Fruit fly (Drosophila melanogaster) whole organism, embryonic: ENCODE measurements around the gene CCDC53.

Source experiments
- Bteb2 ChIP-seq: fragments of 200-800 bp; sonication (Bioruptor generic); optimal IDR thresholded peaks from 2 replicates; lab custom pipeline; 2016; ENCODE audit warnings: missing biosample characterization, missing genetic modification characterization
- C15 ChIP-seq: fragments of 200-800 bp; sonication (Bioruptor generic); IDR thresholded peaks from 3 replicates; pipeline ENCODE4 v1.3.6; 2022; ENCODE audit warnings: missing biosample characterization, missing genetic modification characterization
- CG1024 ChIP-seq: fragments of 200-800 bp; sonication (Bioruptor generic); IDR thresholded peaks from 2 replicates; pipeline ENCODE4 v1.3.6; 2022; ENCODE audit warnings: missing biosample characterization, missing genetic modification characterization
- CG10274 ChIP-seq: fragments of 200-800 bp; sonication (Bioruptor generic); optimal IDR thresholded peaks from 3 replicates; lab custom pipeline; 2017; ENCODE audit warnings: missing biosample characterization, mild to moderate bottlenecking, missing genetic modification characterization
- CG11696 ChIP-seq: fragments of 200-800 bp; sonication (Bioruptor generic); IDR thresholded peaks from 2 replicates; pipeline ENCODE4 v1.3.6; 2022; ENCODE audit warnings: missing biosample characterization, missing genetic modification characterization
- CG1233 ChIP-seq: fragments of 200-800 bp; sonication (Bioruptor generic); optimal IDR thresholded peaks from 4 replicates; lab custom pipeline; 2018; ENCODE audit warnings: missing biosample characterization, mild to moderate bottlenecking, missing genetic modification characterization
- CG13123 ChIP-seq: fragments of 200-800 bp; sonication (Bioruptor generic); optimal IDR thresholded peaks from 2 replicates; lab custom pipeline; 2016; ENCODE audit warnings: missing biosample characterization, missing genetic modification characterization
- CG13424 ChIP-seq: fragments of 200-800 bp; sonication (Bioruptor generic); optimal IDR thresholded peaks from 2 replicates; lab custom pipeline; 2019; ENCODE audit warnings: missing biosample characterization, mild to moderate bottlenecking, missing genetic modification characterization, moderate library complexity
- CG14860 ChIP-seq: fragments of 200-800 bp; sonication (Bioruptor generic); IDR thresholded peaks from 3 replicates; pipeline ENCODE4 v1.3.6; 2022; ENCODE audit warnings: missing biosample characterization, missing genetic modification characterization; ENCODE audit not compliant: partially characterized antibody
- CG15011 ChIP-seq: fragments of 200-800 bp; sonication (Bioruptor generic); optimal IDR thresholded peaks from 3 replicates; lab custom pipeline; 2018; ENCODE audit warnings: missing biosample characterization, mild to moderate bottlenecking, missing genetic modification characterization
- CG1602 ChIP-seq: fragments of 200-800 bp; sonication (Bioruptor generic); optimal IDR thresholded peaks from 3 replicates; lab custom pipeline; 2016; ENCODE audit warnings: missing biosample characterization, missing genetic modification characterization
- CG17186 ChIP-seq: fragments of 200-800 bp; sonication (Bioruptor generic); optimal IDR thresholded peaks from 3 replicates; lab custom pipeline; 2017; ENCODE audit warnings: missing biosample characterization, missing genetic modification reagents, missing genetic modification characterization
- CG17361 ChIP-seq: fragments of 200-800 bp; sonication (Bioruptor generic); IDR thresholded peaks from 3 replicates; pipeline ENCODE4 v1.3.6; 2022; ENCODE audit warnings: missing biosample characterization, missing genetic modification characterization
- CG31224 ChIP-seq: fragments of 200-800 bp; sonication (Bioruptor generic); IDR thresholded peaks from 2 replicates; pipeline ENCODE4 v1.3.6; 2022; ENCODE audit warnings: missing biosample characterization, missing genetic modification characterization
- CG32772 ChIP-seq: fragments of 200-800 bp; sonication (Bioruptor generic); IDR thresholded peaks from 2 replicates; pipeline ENCODE4 v1.3.6; 2022; ENCODE audit warnings: missing biosample characterization, missing genetic modification characterization
- CG34376 ChIP-seq: fragments of 200-800 bp; sonication (Bioruptor generic); optimal IDR thresholded peaks from 2 replicates; lab custom pipeline; 2018; ENCODE audit warnings: missing biosample characterization, mild to moderate bottlenecking, missing genetic modification characterization
- CG3726 ChIP-seq: fragments of 200-800 bp; sonication (Bioruptor generic); IDR thresholded peaks from 3 replicates; pipeline ENCODE4, ENCODE4 v1.3.6; 2022; ENCODE audit warnings: missing biosample characterization, missing genetic modification characterization
- CG4360 ChIP-seq: fragments of 200-800 bp; sonication (Bioruptor generic); IDR thresholded peaks from 2 replicates; pipeline ENCODE4 v1.3.6; 2022; ENCODE audit warnings: missing biosample characterization, missing genetic modification characterization
- CG4424 ChIP-seq: fragments of 200-800 bp; sonication (Bioruptor generic); optimal IDR thresholded peaks from 3 replicates; lab custom pipeline; 2016; ENCODE audit warnings: missing biosample characterization, missing genetic modification characterization
- CG6689 ChIP-seq: fragments of 200-800 bp; sonication (Bioruptor generic); IDR thresholded peaks from 2 replicates; pipeline ENCODE4 v1.3.6; 2022; ENCODE audit warnings: missing biosample characterization, missing genetic modification characterization
- CG7786 ChIP-seq: fragments of 200-800 bp; sonication (Bioruptor generic); optimal IDR thresholded peaks from 2 replicates; lab custom pipeline; 2016; ENCODE audit warnings: missing biosample characterization, missing genetic modification characterization
- CG9876 ChIP-seq: fragments of 200-800 bp; sonication (Bioruptor generic); optimal IDR thresholded peaks from 2 replicates; lab custom pipeline; 2016; ENCODE audit warnings: missing biosample characterization, missing genetic modification characterization
- Dad ChIP-seq: fragments of 200-800 bp; sonication (Bioruptor generic); optimal IDR thresholded peaks from 3 replicates; lab custom pipeline; 2016; ENCODE audit warnings: missing biosample characterization, missing genetic modification characterization
- Deaf1 ChIP-seq: fragments of 200-800 bp; optimal IDR thresholded peaks from 3 replicates; lab custom pipeline; 2019; ENCODE audit warnings: missing biosample characterization, mild to moderate bottlenecking, missing genetic modification characterization, moderate library complexity
- Ets97D ChIP-seq: fragments of 200-800 bp; sonication (Bioruptor generic); optimal IDR thresholded peaks from 3 replicates; lab custom pipeline; 2016; ENCODE audit warnings: missing biosample characterization, missing genetic modification characterization
- HLH4C ChIP-seq: fragments of 200-800 bp; sonication (Bioruptor generic); IDR thresholded peaks from 3 replicates; pipeline ENCODE4 v1.3.6; 2022; ENCODE audit warnings: missing biosample characterization, missing genetic modification characterization; ENCODE audit not compliant: partially characterized antibody
- HLH54F ChIP-seq: fragments of 200-800 bp; sonication (Bioruptor generic); optimal IDR thresholded peaks from 3 replicates; lab custom pipeline; 2016; ENCODE audit warnings: missing biosample characterization, missing genetic modification characterization
- Hand ChIP-seq: fragments of 200-800 bp; sonication (Bioruptor generic); optimal IDR thresholded peaks from 2 replicates; lab custom pipeline; 2017; ENCODE audit warnings: mild to moderate bottlenecking, missing biosample characterization, missing genetic modification reagents, missing genetic modification characterization
- Hr78 ChIP-seq, 2 experiments: fragments of 200-800 bp in 1 of 2; fragments of >200 bp in 1 of 2; sonication (Bioruptor generic) in 1 of 2; optimal IDR thresholded peaks; 2 replicates each; lab custom pipeline; 2017 to 2019; ENCODE audit warnings: missing biosample characterization in 2 of 2, missing genetic modification characterization in 2 of 2, mild to moderate bottlenecking in 1 of 2, moderate library complexity in 1 of 2
- Jarid2 ChIP-seq: fragments of 200-800 bp; sonication (Bioruptor generic); optimal IDR thresholded peaks from 3 replicates; lab custom pipeline; 2017; ENCODE audit warnings: mild to moderate bottlenecking, missing biosample characterization, missing genetic modification reagents, missing genetic modification characterization
- Rx ChIP-seq: fragments of 200-800 bp; sonication (Bioruptor generic); IDR thresholded peaks from 2 replicates; pipeline ENCODE4 v1.3.6; 2022; ENCODE audit warnings: missing biosample characterization, missing genetic modification characterization
- Six4 ChIP-seq: fragments of 200-800 bp; sonication (Bioruptor generic); optimal IDR thresholded peaks from 2 replicates; lab custom pipeline; 2016; ENCODE audit warnings: missing biosample characterization, missing genetic modification characterization
- Taf1 ChIP-seq: fragments of 200-800 bp; sonication (Bioruptor generic); IDR thresholded peaks from 2 replicates; pipeline ENCODE4 v1.3.6; 2022; ENCODE audit warnings: missing biosample characterization, missing genetic modification characterization
- Usf ChIP-seq: fragments of 200-800 bp; sonication (Bioruptor generic); optimal IDR thresholded peaks from 2 replicates; lab custom pipeline; 2017; ENCODE audit warnings: missing genotype, missing biosample characterization, missing genetic modification characterization
- Vsx1 ChIP-seq: fragments of 200-800 bp; sonication (Bioruptor generic); optimal IDR thresholded peaks from 2 replicates; lab custom pipeline; 2017; ENCODE audit warnings: missing biosample characterization, mild to moderate bottlenecking, missing genetic modification characterization, missing genetic modification reagents
- cad ChIP-seq: fragments of >200 bp; optimal IDR thresholded peaks from 2 replicates; lab custom pipeline; 2017; ENCODE audit warnings: missing biosample characterization, missing genetic modification characterization
- cg ChIP-seq: fragments of 200-800 bp; sonication (Bioruptor generic); optimal IDR thresholded peaks from 3 replicates; lab custom pipeline; 2019; ENCODE audit warnings: missing biosample characterization, mild to moderate bottlenecking, missing genetic modification characterization, moderate library complexity
- chn ChIP-seq: fragments of 200-800 bp; sonication (Bioruptor generic); optimal IDR thresholded peaks from 2 replicates; lab custom pipeline; 2016; ENCODE audit warnings: missing biosample characterization, missing genetic modification characterization
- dmrt99B ChIP-seq: fragments of 200-800 bp; sonication (Bioruptor generic); optimal IDR thresholded peaks from 2 replicates; lab custom pipeline; 2018; ENCODE audit warnings: missing biosample characterization, mild to moderate bottlenecking, missing genetic modification characterization, moderate library complexity
- ems ChIP-seq: fragments of 200-800 bp; sonication (Bioruptor generic); optimal IDR thresholded peaks from 3 replicates; lab custom pipeline; 2016; ENCODE audit warnings: missing biosample characterization, missing genetic modification characterization
- exex ChIP-seq: fragments of 200-800 bp; sonication (Bioruptor generic); optimal IDR thresholded peaks from 4 replicates; lab custom pipeline; 2018; ENCODE audit warnings: missing biosample characterization, mild to moderate bottlenecking, missing genetic modification characterization, moderate library complexity
- eyg ChIP-seq: fragments of 200-800 bp; sonication (Bioruptor generic); optimal IDR thresholded peaks from 3 replicates; lab custom pipeline; 2016; ENCODE audit warnings: missing biosample characterization, missing genetic modification characterization
- gro ChIP-seq: fragments of 200-800 bp; sonication (Bioruptor generic); optimal IDR thresholded peaks from 2 replicates; lab custom pipeline; 2016; ENCODE audit warnings: missing biosample characterization, missing genetic modification characterization
- h ChIP-seq: fragments of >200 bp; optimal IDR thresholded peaks from 2 replicates; lab custom pipeline; 2017
- maf-S ChIP-seq: fragments of 200-800 bp; sonication (Bioruptor generic); optimal IDR thresholded peaks from 2 replicates; lab custom pipeline; 2016; ENCODE audit warnings: missing biosample characterization, missing genetic modification characterization
- odd ChIP-seq: fragments of 200-800 bp; sonication (Bioruptor generic); optimal IDR thresholded peaks from 2 replicates; lab custom pipeline; 2017; ENCODE audit warnings: missing biosample characterization, mild to moderate bottlenecking, missing genetic modification characterization
- pb ChIP-seq: fragments of 200-800 bp; sonication (Bioruptor generic); optimal IDR thresholded peaks from 3 replicates; lab custom pipeline; 2016; ENCODE audit warnings: missing biosample characterization, missing genetic modification characterization
- pho ChIP-seq: fragments of 200-800 bp; sonication (Bioruptor generic); optimal IDR thresholded peaks from 2 replicates; lab custom pipeline; 2016; ENCODE audit warnings: missing biosample characterization, missing genetic modification characterization
- pita ChIP-seq: fragments of 200-800 bp; sonication (Bioruptor generic); optimal IDR thresholded peaks from 2 replicates; lab custom pipeline; 2017; ENCODE audit warnings: missing biosample characterization, mild to moderate bottlenecking, missing genetic modification characterization
- rib ChIP-seq: fragments of 200-800 bp; sonication (Bioruptor generic); IDR thresholded peaks from 2 replicates; pipeline ENCODE4 v1.3.6; 2022; ENCODE audit warnings: missing biosample characterization, missing genetic modification characterization
- scrt ChIP-seq: fragments of 200-800 bp; sonication (Bioruptor generic); optimal IDR thresholded peaks from 2 replicates; lab custom pipeline; 2018; ENCODE audit warnings: missing biosample characterization, mild to moderate bottlenecking, missing genetic modification characterization, moderate library complexity
- slbo ChIP-seq: fragments of 200-800 bp; sonication (Bioruptor generic); IDR thresholded peaks from 2 replicates; pipeline ENCODE4 v1.3.6; 2022; ENCODE audit warnings: missing biosample characterization, missing genetic modification characterization
- trem ChIP-seq: fragments of 200-800 bp; optimal IDR thresholded peaks from 3 replicates; lab custom pipeline; 2019; ENCODE audit warnings: missing biosample characterization, mild to moderate bottlenecking, missing genetic modification characterization, moderate library complexity
- yki ChIP-seq: fragments of >200 bp; optimal IDR thresholded peaks from 3 replicates; lab custom pipeline; 2018

The CCDC53 gene

dm6 chr2L:8080645-8081044 is 39.7 kb downstream of the CCDC53 start (continued):
- TF ChIP-seq Usf (GFP tag; lab: Kevin White, UChicago), result no peak
- TF ChIP-seq HLH54F, result no peak
- TF ChIP-seq CG4424 (GFP tag; lab: Kevin White, UChicago), result no peak
- TF ChIP-seq maf-S (GFP tag; lab: Kevin White, UChicago), result no peak
- TF ChIP-seq HLH4C (GFP tag; lab: Robert Waterston, UW), result no peak
- TF ChIP-seq CG17186 (GFP tag; lab: Kevin White, UChicago), result no peak
- TF ChIP-seq exex (tag; lab: Kevin White, UChicago), result no peak
- TF ChIP-seq ems, result no peak
- TF ChIP-seq Rx (GFP tag; lab: Robert Waterston, UW), result no peak
- TF ChIP-seq Hr78 (GFP tag; optimal IDR thresholded peaks at IDR 0.05; lab: Kevin White, UChicago), result no peak
- TF ChIP-seq trem (tag; lab: Kevin White, UChicago), result no peak
- no peak for TF ChIP-seq CG31224
- TF ChIP-seq Dad, result no peak
- no peak for TF ChIP-seq CG13123
- no peak for TF ChIP-seq Ets97D (GFP tag; lab: Kevin White, UChicago)
- TF ChIP-seq CG6689 (GFP tag; lab: Robert Waterston, UW), result no peak
- TF ChIP-seq yki (lab: Kevin White, UChicago), result no peak
- TF ChIP-seq Hand (GFP tag; lab: Kevin White, UChicago), result no peak
- TF ChIP-seq CG3726 (GFP tag; lab: Robert Waterston, UW), result no peak
- TF ChIP-seq Six4, result no peak
- no peak for TF ChIP-seq scrt (GFP tag; lab: Kevin White, UChicago)
- TF ChIP-seq Bteb2 (GFP tag; lab: Kevin White, UChicago), result no peak
- no peak for TF ChIP-seq rib (GFP tag; lab: Robert Waterston, UW)
- no peak for TF ChIP-seq CG9876
- TF ChIP-seq odd (GFP tag; lab: Kevin White, UChicago), result peak; percentile 12
- no peak for TF ChIP-seq Vsx1 (GFP tag; lab: Kevin White, UChicago)
- TF ChIP-seq CG7786, result no peak
- no peak for TF ChIP-seq eyg
- TF ChIP-seq CG17361, result no peak
- no peak for TF ChIP-seq CG34376 (GFP tag; lab: Kevin White, UChicago)
- no peak for TF ChIP-seq pb
- TF ChIP-seq cad (GFP tag; lab: Kevin White, UChicago), result no peak
- TF ChIP-seq CG32772 (GFP tag; lab: Robert Waterston, UW), result no peak
- TF ChIP-seq Jarid2 (GFP tag; lab: Kevin White, UChicago), result no peak
- peak; percentile 78 for TF ChIP-seq CG13424
- no peak for TF ChIP-seq chn
- TF ChIP-seq pita (GFP tag; lab: Kevin White, UChicago), result no peak
- no peak for TF ChIP-seq h (lab: Kevin White, UChicago)
- TF ChIP-seq Taf1 (GFP tag; lab: Robert Waterston, UW), result no peak
- TF ChIP-seq CG4360, result no peak
- no peak for TF ChIP-seq C15 (GFP tag; lab: Robert Waterston, UW)
- TF ChIP-seq CG10274 (GFP tag; lab: Kevin White, UChicago), result no peak
- TF ChIP-seq Deaf1 (tag; lab: Kevin White, UChicago), result no peak
- TF ChIP-seq CG11696 (GFP tag; lab: Robert Waterston, UW), result no peak
- no peak for TF ChIP-seq pho (GFP tag; lab: Kevin White, UChicago)
- peak; percentile 2 for TF ChIP-seq CG1602
- no peak for TF ChIP-seq cg (GFP tag; lab: Kevin White, UChicago)
- TF ChIP-seq gro, result no peak
- TF ChIP-seq CG1024 (GFP tag; lab: Robert Waterston, UW), result no peak
- TF ChIP-seq CG14860 (GFP tag; lab: Robert Waterston, UW), result no peak
- no peak for TF ChIP-seq CG15011 (GFP tag; lab: Kevin White, UChicago)
- TF ChIP-seq CG1233 (GFP tag; lab: Kevin White, UChicago), result no peak
- no peak for TF ChIP-seq slbo (GFP tag; lab: Robert Waterston, UW)
- TF ChIP-seq dmrt99B, result no peak
